Worm (Caenorhabditis elegans) whole organism, L4/young adult: Measurements from ENCODE around the gene R08C7.5.

Experiments
- dao-5 ChIP-seq: sonication (generic microtip); optimal IDR thresholded peaks from 2 replicates; lab custom pipeline; 2016; ENCODE audit warnings: missing genotype, missing genetic modification characterization, moderate library complexity, missing compliant biosample characterization
- him-1 ChIP-seq: sonication (generic microtip); optimal IDR thresholded peaks from 2 replicates; lab custom pipeline; 2016; ENCODE audit warnings: missing genotype, missing genetic modification reagents, missing genetic modification characterization, missing compliant biosample characterization

ce11 chrIV:4465184-4465583 is 35.2 kb downstream of the R08C7.5 start, which contains the start of gene M01H9.5:
- TF ChIP-seq dao-5 (tag; lab: Kevin White, UChicago) (no peak), him-1 (tag; lab: Kevin White, UChicago) (no peak)
